Fruit fly (Drosophila melanogaster): ENCODE measurements around the gene CG6225.

dm6 chr3R:12698363-12698762 is 44.0 kb downstream of the CG6225 start:
- no peak for TF ChIP-seq Sin3A (optimal IDR thresholded peaks at IDR 0.05)
- no peak for TF ChIP-seq h (optimal IDR thresholded peaks at IDR 0.05)
- peak; percentile 66 for TF ChIP-seq ttk (optimal IDR thresholded peaks at IDR 0.05)
- TF ChIP-seq psq (optimal IDR thresholded peaks at IDR 0.05): no peak
- TF ChIP-seq Myc (optimal IDR thresholded peaks at IDR 0.05): no peak
